Worm (Caenorhabditis elegans) whole organism, L4 larva: ENCODE results near the gene E02H9.6.
"Not testable (repeated sequence)": the region's sequence is repeated elsewhere in the genome, so short reads cannot be mapped to it uniquely, and the experiment has no call there.

ENCODE experiments used
- Y5F2A.4 ChIP-seq: fragments of 200-800 bp; sonication (Bioruptor generic); optimal IDR thresholded peaks from 2 replicates; lab custom pipeline; 2018; ENCODE audit warnings: mild to moderate bottlenecking, missing genetic modification characterization, missing compliant biosample characterization
- pha-4 ChIP-seq, 2 experiments: fragments of 150-350 bp in 1 of 2; fragments of 200-800 bp in 1 of 2; sonication (Bioruptor generic) in 1 of 2; IDR thresholded peaks in 1 of 2; optimal IDR thresholded peaks in 1 of 2; 2 replicates each; pipeline versions ENCODE4 v1.3.6 to Lab custom; 2014 to 2022; ENCODE audit warnings: missing genetic modification characterization in 2 of 2, missing genetic modification reagents in 2 of 2, missing biosample characterization in 1 of 2, missing compliant biosample characterization in 1 of 2
- unc-62 ChIP-seq, 3 experiments: fragments of 150-350 bp in 1 of 3; sonication (generic microtip); optimal IDR thresholded peaks in 2 of 3; peaks in 1 of 3; 1 replicate in 1 of 3; 2 replicates in 2 of 3; lab custom pipeline; 2014 to 2017; ENCODE audit warnings: missing biosample characterization in 3 of 3, missing genetic modification characterization in 3 of 3, missing genetic modification reagents in 3 of 3, missing genotype in 1 of 3

ce11 chrIII:2458742-2459141, 22.8 kb downstream of the E02H9.6 start, which contains the start of gene E02H9.3:
- not testable (repeated sequence) for TF ChIP-seq unc-62 (GFP tag; optimal IDR thresholded peaks at IDR 0.05 in 1 of 2; lab: Kevin White, UChicago); unc-62 (tag; optimal IDR thresholded peaks at IDR 0.05; lab: Kevin White, UChicago); pha-4 (GFP tag; IDR thresholded peaks at IDR 0.05; lab: Robert Waterston, UW); pha-4 (tag; optimal IDR thresholded peaks at IDR 0.05; lab: Kevin White, UChicago); Y5F2A.4 (GFP tag; lab: Kevin White, UChicago)
